Worm (Caenorhabditis elegans) whole organism, L1 larva: ENCODE measurements around the gene Y73F8A.35.

Experiments used
- ama-1 ChIP-seq: fragments of 150-350 bp; optimal IDR thresholded peaks from 2 replicates; lab custom pipeline; 2014
- ces-1 ChIP-seq: fragments of 150-350 bp; optimal IDR thresholded peaks from 2 replicates; lab custom pipeline; 2014; ENCODE audit warnings: missing biosample characterization, missing genetic modification reagents, missing genetic modification characterization

- no peak for TF ChIP-seq ces-1 (GFP tag; lab: Kevin White, UChicago)
- no peak for TF ChIP-seq ama-1
Observed at ce11 chrIV:15572106-15572505, 32.4 kb upstream of the Y73F8A.35 start.
